Worm (Caenorhabditis elegans): Measurements from ENCODE around the gene twk-14.

twk-14 gene

ce11 chrV:12420843-12421242 lies 25.3 kb upstream of the twk-14 start, which contains the start of gene C54D10.4:
Gene C54D10.4, minus strand, starts transcription at chrV:12420943.
- TF ChIP-seq tra-4 (tag; optimal IDR thresholded peaks at IDR 0.05) (no peak), flt-1 (GFP tag; IDR thresholded peaks at IDR 0.05) (no peak), tbx-11 (GFP tag; IDR thresholded peaks at IDR 0.05) (no peak), aly-1 (tag; optimal IDR thresholded peaks at IDR 0.05) (no peak), sea-1 (GFP tag; conservative IDR thresholded peaks at IDR 0.05) (no peak)

DNA sequence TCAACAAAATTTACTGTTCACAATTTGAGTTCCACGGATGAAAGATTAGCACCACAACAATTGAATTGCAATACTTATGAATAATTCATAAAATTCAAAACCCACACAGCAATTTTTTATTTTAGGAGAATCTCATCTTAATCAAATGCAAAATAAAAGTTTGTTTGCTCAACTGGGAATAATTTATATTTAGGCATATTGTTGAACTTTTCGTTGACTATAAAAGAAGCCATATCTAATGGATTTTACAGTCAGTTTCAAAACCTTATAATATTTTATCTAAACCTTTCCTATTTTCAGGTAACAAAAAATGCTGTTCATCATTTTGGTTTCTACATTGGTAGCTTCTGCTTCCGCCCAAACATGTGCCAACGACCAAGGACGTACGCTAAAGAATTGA lies 22.8 kb upstream of the twk-14 start, which contains the start of gene C54D10.3:
Gene C54D10.3 (plus strand): TSS at position 301 of the 400 bp plus-strand sequence.
- no peak for TF ChIP-seq hnd-1 (tag; optimal IDR thresholded peaks at IDR 0.05)
- TF ChIP-seq tra-4 (tag; optimal IDR thresholded peaks at IDR 0.05) = no peak
- no peak for TF ChIP-seq F13C5.2 (tag; optimal IDR thresholded peaks at IDR 0.05)
- TF ChIP-seq ama-1 (optimal IDR thresholded peaks at IDR 0.05) = no peak
- no peak for TF ChIP-seq hmg-4 (GFP tag; optimal IDR thresholded peaks at IDR 0.05)
- TF ChIP-seq ets-7 (tag; optimal IDR thresholded peaks at IDR 0.05) = no peak
- TF ChIP-seq hmbx-1 (tag; optimal IDR thresholded peaks at IDR 0.05) = no peak
- no peak for TF ChIP-seq scrt-1 (GFP tag; IDR thresholded peaks at IDR 0.05)
- no peak for TF ChIP-seq sea-1 (GFP tag; conservative IDR thresholded peaks at IDR 0.05)
- TF ChIP-seq ceh-36 (tag; optimal IDR thresholded peaks at IDR 0.05) = no peak
- TF ChIP-seq flt-1 (GFP tag; IDR thresholded peaks at IDR 0.05) = no peak
- no peak for TF ChIP-seq aly-1 (tag; optimal IDR thresholded peaks at IDR 0.05)
- no peak for TF ChIP-seq pes-1 (GFP tag; IDR thresholded peaks at IDR 0.05)
- no peak for TF ChIP-seq B0310.2 (tag; optimal IDR thresholded peaks at IDR 0.05)

DNA sequence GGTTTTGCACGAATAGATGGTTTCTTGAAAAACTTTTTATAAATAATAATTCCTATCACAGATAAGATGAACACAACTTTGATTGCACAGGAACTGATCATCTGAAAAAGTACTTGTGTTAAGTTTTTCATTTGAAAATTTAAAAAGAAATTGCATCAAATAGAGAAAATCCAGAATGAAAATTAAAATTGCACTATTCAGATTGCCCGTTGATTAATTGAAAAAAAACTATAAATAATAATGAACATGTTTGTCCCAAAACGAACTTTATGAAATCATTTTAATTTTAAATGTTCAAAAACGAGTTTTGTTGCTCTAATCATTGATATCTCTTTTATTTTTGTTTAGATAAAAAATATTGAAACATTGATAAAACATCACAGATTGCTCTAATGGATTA lies 21.8 kb upstream of the twk-14 start, which contains the start of gene cdr-3:
Gene cdr-3 (minus strand): TSS at position 101 of the 400 bp plus-strand sequence.
- no peak for TF ChIP-seq ceh-13 (GFP tag; optimal IDR thresholded peaks at IDR 0.05)
- no peak for TF ChIP-seq sea-1 (GFP tag; conservative IDR thresholded peaks at IDR 0.05)
- no peak for TF ChIP-seq tbx-37 (GFP tag; conservative IDR thresholded peaks at IDR 0.05)
- no peak for TF ChIP-seq flt-1 (GFP tag; IDR thresholded peaks at IDR 0.05)
- TF ChIP-seq tra-4 (tag; optimal IDR thresholded peaks at IDR 0.05) = no peak
- TF ChIP-seq hmg-4 (GFP tag; optimal IDR thresholded peaks at IDR 0.05) = no peak
- TF ChIP-seq ets-7 (tag; optimal IDR thresholded peaks at IDR 0.05) = no peak
- TF ChIP-seq aly-1 (tag; optimal IDR thresholded peaks at IDR 0.05) = no peak
- no peak for TF ChIP-seq B0310.2 (tag; optimal IDR thresholded peaks at IDR 0.05)

- TF ChIP-seq ceh-13 (GFP tag; optimal IDR thresholded peaks at IDR 0.05) (no peak), B0310.2 (tag; optimal IDR thresholded peaks at IDR 0.05) (no peak), hnd-1 (tag; optimal IDR thresholded peaks at IDR 0.05) (no peak), pes-1 (GFP tag; IDR thresholded peaks at IDR 0.05) (no peak), ets-7 (tag; optimal IDR thresholded peaks at IDR 0.05) (no peak), aly-1 (tag; optimal IDR thresholded peaks at IDR 0.05) (no peak)
These were observed 20.1 kb upstream of the twk-14 start, which contains the start of gene cdr-2 for ce11 chrV:12415656-12416055. Gene cdr-2, minus strand, starts transcription at chrV:12415709.

DNA sequence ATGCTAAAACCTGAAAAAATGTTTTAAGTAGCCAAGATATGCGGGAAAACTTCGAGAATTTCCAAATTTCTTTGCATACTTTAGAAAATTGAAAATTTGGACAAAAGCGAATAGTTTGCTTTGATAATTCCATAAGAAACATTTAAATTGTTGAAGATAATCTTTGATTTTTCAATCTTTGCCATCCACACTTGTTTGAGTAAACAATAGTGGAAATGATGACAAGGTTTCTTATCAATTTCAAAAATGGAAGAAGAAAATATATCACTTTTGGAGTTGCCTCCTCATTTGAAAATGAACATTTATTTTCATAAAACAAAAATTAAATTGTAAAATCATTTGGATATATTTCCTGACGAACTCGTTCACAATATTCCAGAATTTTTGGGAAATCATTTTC lies 18.9 kb upstream of the twk-14 start:
- no peak for TF ChIP-seq B0310.2 (tag; optimal IDR thresholded peaks at IDR 0.05)
- no peak for TF ChIP-seq F13C5.2 (tag; optimal IDR thresholded peaks at IDR 0.05)
- no peak for TF ChIP-seq hmg-4 (GFP tag; optimal IDR thresholded peaks at IDR 0.05)
- TF ChIP-seq tra-4 (tag; optimal IDR thresholded peaks at IDR 0.05) = no peak
- TF ChIP-seq hmbx-1 (tag; optimal IDR thresholded peaks at IDR 0.05) = no peak
- no peak for TF ChIP-seq tbx-11 (GFP tag; IDR thresholded peaks at IDR 0.05)
- no peak for TF ChIP-seq ama-1 (optimal IDR thresholded peaks at IDR 0.05)
- no peak for TF ChIP-seq aly-1 (tag; optimal IDR thresholded peaks at IDR 0.05)
- no peak for TF ChIP-seq scrt-1 (GFP tag; IDR thresholded peaks at IDR 0.05)

DNA sequence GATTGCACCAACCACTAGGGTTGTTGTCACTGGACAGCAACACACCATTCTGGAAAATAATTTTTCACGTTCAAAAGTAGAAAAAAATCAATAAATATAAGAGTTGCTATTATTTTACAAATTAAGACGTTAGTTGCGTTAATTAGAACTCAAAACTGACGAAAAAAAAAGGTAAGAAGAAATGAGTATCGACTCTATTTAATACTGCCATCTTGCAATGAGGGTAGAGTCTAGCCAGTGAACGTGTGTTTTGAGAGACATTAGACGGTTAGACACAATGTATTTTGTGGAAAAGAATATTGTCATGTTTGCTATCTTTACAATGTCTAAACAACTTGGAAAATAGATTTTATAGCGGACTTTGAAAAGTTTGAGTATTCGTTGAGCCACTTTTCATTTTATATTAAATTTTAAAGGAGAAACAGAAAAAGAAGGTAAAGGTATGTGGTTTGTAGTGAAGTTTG lies 18.2 kb upstream of the twk-14 start, which contains the start of gene cdr-6:
Gene cdr-6 (minus strand): TSS at position 51 of the 464 bp plus-strand sequence.
- TF ChIP-seq sea-1 (GFP tag; conservative IDR thresholded peaks at IDR 0.05) (no peak), pes-1 (GFP tag; IDR thresholded peaks at IDR 0.05) (no peak), tbx-37 (GFP tag; conservative IDR thresholded peaks at IDR 0.05) (no peak), ceh-36 (tag; optimal IDR thresholded peaks at IDR 0.05) (no peak), tbx-11 (GFP tag; IDR thresholded peaks at IDR 0.05) (no peak), hmbx-1 (tag; optimal IDR thresholded peaks at IDR 0.05) (no peak), ceh-13 (GFP tag; optimal IDR thresholded peaks at IDR 0.05) (no peak), hmg-4 (GFP tag; optimal IDR thresholded peaks at IDR 0.05) (no peak), B0310.2 (tag; optimal IDR thresholded peaks at IDR 0.05) (no peak), ets-7 (tag; optimal IDR thresholded peaks at IDR 0.05) (no peak), tra-4 (tag; optimal IDR thresholded peaks at IDR 0.05) (no peak)

- no peak for TF ChIP-seq hmg-4 (GFP tag; optimal IDR thresholded peaks at IDR 0.05)
- no peak for TF ChIP-seq ama-1 (optimal IDR thresholded peaks at IDR 0.05)
- TF ChIP-seq tra-4 (tag; optimal IDR thresholded peaks at IDR 0.05) = no peak
- no peak for TF ChIP-seq tbx-11 (GFP tag; IDR thresholded peaks at IDR 0.05)
- TF ChIP-seq flt-1 (GFP tag; IDR thresholded peaks at IDR 0.05) = no peak
- TF ChIP-seq ceh-13 (GFP tag; optimal IDR thresholded peaks at IDR 0.05) = no peak
- TF ChIP-seq F13C5.2 (tag; optimal IDR thresholded peaks at IDR 0.05) = no peak
- TF ChIP-seq ets-7 (tag; optimal IDR thresholded peaks at IDR 0.05) = no peak
- no peak for TF ChIP-seq ceh-36 (tag; optimal IDR thresholded peaks at IDR 0.05)
- no peak for TF ChIP-seq pes-1 (GFP tag; IDR thresholded peaks at IDR 0.05)
- no peak for TF ChIP-seq hmbx-1 (tag; optimal IDR thresholded peaks at IDR 0.05)
- TF ChIP-seq hnd-1 (tag; optimal IDR thresholded peaks at IDR 0.05) = no peak
These were observed 16.8 kb upstream of the twk-14 start for ce11 chrV:12412321-12412720.

- TF ChIP-seq ceh-13 (GFP tag; optimal IDR thresholded peaks at IDR 0.05) (no peak), hmbx-1 (tag; optimal IDR thresholded peaks at IDR 0.05) (no peak), pes-1 (GFP tag; IDR thresholded peaks at IDR 0.05) (no peak), B0310.2 (tag; optimal IDR thresholded peaks at IDR 0.05) (no peak)
These were observed 16.4 kb upstream of the twk-14 start, which contains the start of gene cdr-7 for ce11 chrV:12411909-12412308. Gene cdr-7, minus strand, starts transcription at chrV:12412113.

Data from whole organism, early embryonic.